Fruit fly (Drosophila melanogaster) whole organism, embryonic: ENCODE results near the gene Uro.

Source experiments
- Atf6 ChIP-seq: fragments of 200-800 bp; sonication (Bioruptor generic); IDR thresholded peaks from 2 replicates; pipeline ENCODE4 v1.3.6; 2022; ENCODE audit warnings: missing biosample characterization, missing genetic modification characterization
- CG10209 ChIP-seq: fragments of 200-800 bp; sonication (Bioruptor generic); optimal IDR thresholded peaks from 3 replicates; lab custom pipeline; 2017; ENCODE audit warnings: missing biosample characterization, mild to moderate bottlenecking, missing genetic modification characterization, missing genetic modification reagents
- CG10543 ChIP-seq: fragments of 200-800 bp; sonication (Bioruptor generic); optimal IDR thresholded peaks from 3 replicates; lab custom pipeline; 2017; ENCODE audit warnings: missing biosample characterization, mild to moderate bottlenecking, missing genetic modification characterization, moderate library complexity
- CG10979 ChIP-seq: fragments of 200-800 bp; sonication (Bioruptor generic); optimal IDR thresholded peaks from 2 replicates; lab custom pipeline; 2018; ENCODE audit warnings: missing biosample characterization, mild to moderate bottlenecking, missing genetic modification characterization, moderate library complexity
- CG11456 ChIP-seq: fragments of 200-800 bp; sonication (Bioruptor generic); IDR thresholded peaks from 3 replicates; pipeline ENCODE4 v1.3.6; 2022; ENCODE audit warnings: missing biosample characterization, missing genetic modification characterization
- CG12104 ChIP-seq: fragments of 200-800 bp; sonication (Bioruptor generic); optimal IDR thresholded peaks from 3 replicates; lab custom pipeline; 2016; ENCODE audit warnings: missing biosample characterization, missing genetic modification characterization
- CG12155 ChIP-seq: fragments of 200-800 bp; sonication (Bioruptor generic); optimal IDR thresholded peaks from 3 replicates; lab custom pipeline; 2016; ENCODE audit warnings: missing biosample characterization, missing genetic modification characterization
- CG13775 ChIP-seq: fragments of 200-800 bp; sonication (Bioruptor generic); optimal IDR thresholded peaks from 3 replicates; lab custom pipeline; 2017; ENCODE audit warnings: missing biosample characterization, mild to moderate bottlenecking, missing genetic modification characterization
- CG14441 ChIP-seq: fragments of 200-800 bp; sonication (Bioruptor generic); IDR thresholded peaks from 2 replicates; pipeline ENCODE4 v1.3.6; 2022; ENCODE audit warnings: missing biosample characterization, missing genetic modification characterization
- CG15269 ChIP-seq: fragments of 200-800 bp; sonication (Bioruptor generic); optimal IDR thresholded peaks from 2 replicates; lab custom pipeline; 2018; ENCODE audit warnings: missing biosample characterization, mild to moderate bottlenecking, missing genetic modification characterization, moderate library complexity
- CG16813 ChIP-seq: fragments of 200-800 bp; sonication (Bioruptor generic); IDR thresholded peaks from 3 replicates; pipeline ENCODE4 v1.3.6; 2022; ENCODE audit warnings: missing biosample characterization, missing genetic modification characterization; ENCODE audit not compliant: partially characterized antibody
- CG17359 ChIP-seq: fragments of 200-800 bp; sonication (Bioruptor generic); optimal IDR thresholded peaks from 3 replicates; lab custom pipeline; 2018; ENCODE audit warnings: missing biosample characterization, mild to moderate bottlenecking, missing genetic modification characterization, moderate library complexity
- CG17829 ChIP-seq: fragments of 200-800 bp; optimal IDR thresholded peaks from 2 replicates; lab custom pipeline; 2019; ENCODE audit warnings: missing biosample characterization, mild to moderate bottlenecking, missing genetic modification characterization, moderate library complexity
- CG18262 ChIP-seq: fragments of 200-800 bp; optimal IDR thresholded peaks from 3 replicates; lab custom pipeline; 2019; ENCODE audit warnings: missing biosample characterization, mild to moderate bottlenecking, missing genetic modification characterization, moderate library complexity
- CG3065 ChIP-seq: fragments of 200-800 bp; sonication (Bioruptor generic); optimal IDR thresholded peaks from 2 replicates; lab custom pipeline; 2016; ENCODE audit warnings: missing biosample characterization, missing genetic modification characterization
- CG6689 ChIP-seq: fragments of 200-800 bp; sonication (Bioruptor generic); IDR thresholded peaks from 2 replicates; pipeline ENCODE4 v1.3.6; 2022; ENCODE audit warnings: missing biosample characterization, missing genetic modification characterization
- CG7271 ChIP-seq: fragments of 200-800 bp; sonication (Bioruptor generic); optimal IDR thresholded peaks from 2 replicates; lab custom pipeline; 2018; ENCODE audit warnings: missing biosample characterization, mild to moderate bottlenecking, missing genetic modification characterization, moderate library complexity
- CG7745 ChIP-seq: fragments of 200-800 bp; sonication (Bioruptor generic); optimal IDR thresholded peaks from 2 replicates; lab custom pipeline; 2018; ENCODE audit warnings: missing biosample characterization, mild to moderate bottlenecking, missing genetic modification characterization, moderate library complexity
- CG7839 ChIP-seq: fragments of 200-800 bp; sonication (Bioruptor generic); optimal IDR thresholded peaks from 3 replicates; lab custom pipeline; 2018; ENCODE audit warnings: missing biosample characterization, mild to moderate bottlenecking, missing genetic modification characterization, moderate library complexity
- D ChIP-seq, 2 experiments: fragments of 200-800 bp in 1 of 2; fragments of >200 bp in 1 of 2; sonication (Bioruptor generic) in 1 of 2; optimal IDR thresholded peaks; 2 replicates in 1 of 2; 3 replicates in 1 of 2; lab custom pipeline; 2017; ENCODE audit warnings: mild to moderate bottlenecking in 1 of 2, missing biosample characterization in 1 of 2, missing genetic modification characterization in 1 of 2, missing genetic modification reagents in 1 of 2
- Deaf1 ChIP-seq: fragments of 200-800 bp; optimal IDR thresholded peaks from 3 replicates; lab custom pipeline; 2019; ENCODE audit warnings: missing biosample characterization, mild to moderate bottlenecking, missing genetic modification characterization, moderate library complexity
- Fer1 ChIP-seq: fragments of 200-800 bp; sonication (Bioruptor generic); optimal IDR thresholded peaks from 2 replicates; lab custom pipeline; 2017; ENCODE audit warnings: missing biosample characterization, mild to moderate bottlenecking, missing genetic modification characterization
- HHEX ChIP-seq: fragments of 200-800 bp; sonication (Bioruptor generic); optimal IDR thresholded peaks from 3 replicates; lab custom pipeline; 2017; ENCODE audit warnings: missing biosample characterization, mild to moderate bottlenecking, missing genetic modification characterization, missing genetic modification reagents
- HmgD ChIP-seq: fragments of 200-800 bp; sonication (Bioruptor generic); optimal IDR thresholded peaks from 3 replicates; lab custom pipeline; 2016; ENCODE audit warnings: missing biosample characterization, missing genetic modification characterization
- HmgZ ChIP-seq: fragments of 200-800 bp; sonication (Bioruptor generic); optimal IDR thresholded peaks from 2 replicates; lab custom pipeline; 2018; ENCODE audit warnings: missing biosample characterization, mild to moderate bottlenecking, missing genetic modification characterization
- Hr3 ChIP-seq: fragments of 200-800 bp; sonication (Bioruptor generic); optimal IDR thresholded peaks from 3 replicates; lab custom pipeline; 2016; ENCODE audit warnings: missing biosample characterization, missing genetic modification characterization
- Mad ChIP-seq: fragments of 200-800 bp; sonication (Bioruptor generic); optimal IDR thresholded peaks from 2 replicates; lab custom pipeline; 2016; ENCODE audit warnings: missing biosample characterization, missing genetic modification characterization
- Meics ChIP-seq: fragments of 200-800 bp; sonication (Bioruptor generic); optimal IDR thresholded peaks from 2 replicates; lab custom pipeline; 2017; ENCODE audit warnings: missing biosample characterization, mild to moderate bottlenecking, missing genetic modification characterization
- Sox100B ChIP-seq: fragments of 200-800 bp; sonication (Bioruptor generic); optimal IDR thresholded peaks from 3 replicates; lab custom pipeline; 2018; ENCODE audit warnings: missing biosample characterization, mild to moderate bottlenecking, missing genetic modification characterization
- Xrp1 ChIP-seq: fragments of 200-800 bp; sonication (Bioruptor generic); IDR thresholded peaks from 2 replicates; pipeline ENCODE4 v1.3.6; 2022; ENCODE audit warnings: missing biosample characterization, missing genetic modification characterization
- ap ChIP-seq: fragments of 200-800 bp; sonication (Bioruptor generic); IDR thresholded peaks from 2 replicates; pipeline ENCODE4 v1.3.6; 2022; ENCODE audit warnings: missing biosample characterization, missing genetic modification characterization
- bsh ChIP-seq, 2 experiments: fragments of 200-800 bp; sonication (Bioruptor generic); optimal IDR thresholded peaks; 2 replicates each; lab custom pipeline; 2017 to 2018; ENCODE audit warnings: mild to moderate bottlenecking in 2 of 2, missing biosample characterization in 2 of 2, missing genetic modification characterization in 2 of 2, moderate library complexity in 1 of 2
- chif ChIP-seq, 2 experiments: fragments of 200-800 bp; sonication (Bioruptor generic); optimal IDR thresholded peaks; 3 replicates each; lab custom pipeline; 2016; ENCODE audit warnings: missing biosample characterization in 2 of 2, missing genetic modification characterization in 2 of 2
- ci ChIP-seq: fragments of 200-800 bp; sonication (Bioruptor generic); IDR thresholded peaks from 3 replicates; pipeline ENCODE4 v1.3.6; 2022; ENCODE audit warnings: missing biosample characterization, missing genetic modification characterization
- crol ChIP-seq: fragments of 200-800 bp; sonication (Bioruptor generic); IDR thresholded peaks from 2 replicates; pipeline ENCODE4 v1.3.6; 2022; ENCODE audit warnings: missing biosample characterization, missing genetic modification characterization
- cwo ChIP-seq: fragments of 200-800 bp; sonication (Bioruptor generic); optimal IDR thresholded peaks from 3 replicates; lab custom pipeline; 2017; ENCODE audit warnings: missing biosample characterization, missing genetic modification characterization, mild to moderate bottlenecking, moderate library complexity, missing genetic modification reagents
- da ChIP-seq: fragments of 200-800 bp; sonication (Bioruptor generic); optimal IDR thresholded peaks from 2 replicates; lab custom pipeline; 2016; ENCODE audit warnings: missing biosample characterization, missing genetic modification characterization
- ewg ChIP-seq: fragments of 200-800 bp; sonication (Bioruptor generic); optimal IDR thresholded peaks from 3 replicates; lab custom pipeline; 2017; ENCODE audit warnings: mild to moderate bottlenecking, missing biosample characterization, missing genetic modification reagents, missing genetic modification characterization
- gcm ChIP-seq: fragments of 200-800 bp; sonication (Bioruptor generic); optimal IDR thresholded peaks from 2 replicates; lab custom pipeline; 2019; ENCODE audit warnings: missing biosample characterization, mild to moderate bottlenecking, missing genetic modification characterization, moderate library complexity
- lmd ChIP-seq: fragments of 200-800 bp; sonication (Bioruptor generic); IDR thresholded peaks from 2 replicates; pipeline ENCODE4 v1.3.6; 2022; ENCODE audit warnings: missing biosample characterization, missing genetic modification characterization
- nau ChIP-seq: fragments of 200-800 bp; sonication (Bioruptor generic); optimal IDR thresholded peaks from 3 replicates; lab custom pipeline; 2017; ENCODE audit warnings: missing biosample characterization, mild to moderate bottlenecking, missing genetic modification characterization, missing genetic modification reagents
- oc ChIP-seq: fragments of 200-800 bp; sonication (Bioruptor generic); optimal IDR thresholded peaks from 2 replicates; lab custom pipeline; 2018; ENCODE audit warnings: missing biosample characterization, mild to moderate bottlenecking, missing genetic modification characterization, moderate library complexity
- pros ChIP-seq: fragments of 200-800 bp; sonication (Bioruptor generic); optimal IDR thresholded peaks from 3 replicates; lab custom pipeline; 2019; ENCODE audit warnings: missing biosample characterization, mild to moderate bottlenecking, missing genetic modification characterization, moderate library complexity
- rib ChIP-seq: fragments of 200-800 bp; sonication (Bioruptor generic); IDR thresholded peaks from 2 replicates; pipeline ENCODE4 v1.3.6; 2022; ENCODE audit warnings: missing biosample characterization, missing genetic modification characterization
- row ChIP-seq: fragments of 200-800 bp; sonication (Bioruptor generic); IDR thresholded peaks from 3 replicates; pipeline ENCODE4 v1.3.6; 2022; ENCODE audit warnings: missing biosample characterization, missing genetic modification characterization
- sc ChIP-seq, 3 experiments: fragments of >200 bp in 2 of 3; fragments of 200-800 bp in 1 of 3; sonication (Bioruptor generic) in 1 of 3; optimal IDR thresholded peaks; 2 replicates in 2 of 3; 3 replicates in 1 of 3; lab custom pipeline; 2017; ENCODE audit warnings: mild to moderate bottlenecking in 1 of 3, missing biosample characterization in 1 of 3, missing genetic modification characterization in 1 of 3, missing genetic modification reagents in 1 of 3
- sna ChIP-seq: fragments of 200-800 bp; sonication (Bioruptor generic); IDR thresholded peaks from 2 replicates; pipeline ENCODE4 v1.3.6; 2022; ENCODE audit warnings: missing biosample characterization, missing genetic modification characterization; ENCODE audit not compliant: partially characterized antibody
- tio ChIP-seq: fragments of 200-800 bp; sonication (Bioruptor generic); optimal IDR thresholded peaks from 2 replicates; lab custom pipeline; 2017; ENCODE audit warnings: missing biosample characterization, missing genetic modification characterization, inconsistent platforms
- vnd ChIP-seq: fragments of 200-800 bp; sonication (Bioruptor generic); IDR thresholded peaks from 3 replicates; pipeline ENCODE4 v1.3.6; 2022; ENCODE audit warnings: missing biosample characterization, missing genetic modification characterization; ENCODE audit not compliant: partially characterized antibody

Gene Uro

dm6 chr2L:7828231-7828630 is 48.3 kb downstream of the Uro start (continued):
- no peak for TF ChIP-seq chif (GFP tag; optimal IDR thresholded peaks at IDR 0.05; lab: Kevin White, UChicago)
- TF ChIP-seq pros (GFP tag; lab: Kevin White, UChicago), result peak; percentile 9
- TF ChIP-seq CG14441 (GFP tag; lab: Robert Waterston, UW), result 0 out of 2 replicates have a peak, but pooled peaks have one; percentile 36
- TF ChIP-seq CG12155 (GFP tag; lab: Kevin White, UChicago), result no peak
- TF ChIP-seq sna (GFP tag; lab: Robert Waterston, UW), result no peak
- peak; percentile 8 for TF ChIP-seq CG18262 (tag; lab: Kevin White, UChicago)
- no peak for TF ChIP-seq CG7745 (tag; lab: Kevin White, UChicago)
- TF ChIP-seq Sox100B (GFP tag; lab: Kevin White, UChicago), result no peak
- TF ChIP-seq sc (optimal IDR thresholded peaks at IDR 0.05; lab: Kevin White, UChicago), result no peak
- no peak for TF ChIP-seq sc (GFP tag; optimal IDR thresholded peaks at IDR 0.05; lab: Kevin White, UChicago)
- peak; percentile 93 for TF ChIP-seq rib
- TF ChIP-seq Atf6, result no peak
- peak; percentile 79 for TF ChIP-seq HmgZ (tag; lab: Kevin White, UChicago)
- peak; percentile 73 for TF ChIP-seq ewg
- no peak for TF ChIP-seq Mad (GFP tag; lab: Kevin White, UChicago)
- TF ChIP-seq Hr3, result no peak
- TF ChIP-seq CG6689, result peak; percentile 13; the same call in 1 of the 2 replicates
- TF ChIP-seq Deaf1 (tag; lab: Kevin White, UChicago), result peak; percentile 55
- no peak for TF ChIP-seq row (GFP tag; lab: Robert Waterston, UW)
- TF ChIP-seq oc (tag; lab: Kevin White, UChicago), result peak; percentile 4
- TF ChIP-seq CG13775, result no peak
- no peak for TF ChIP-seq CG10979 (tag; lab: Kevin White, UChicago)
- peak; percentile 59 for TF ChIP-seq CG17829 (tag; lab: Kevin White, UChicago)
- TF ChIP-seq ci (GFP tag; lab: Robert Waterston, UW), result peak; percentile 75
- TF ChIP-seq HmgD, result peak; percentile 45
- no peak for TF ChIP-seq CG7839 (tag; lab: Kevin White, UChicago)
- TF ChIP-seq CG3065, result no peak
- TF ChIP-seq gcm (GFP tag; lab: Kevin White, UChicago), result no peak
- peak; percentile 7; the same call in 1 of the 3 replicates for TF ChIP-seq vnd (GFP tag; lab: Robert Waterston, UW)
- TF ChIP-seq da (GFP tag; lab: Kevin White, UChicago), result no peak
- no peak for TF ChIP-seq CG12104 (GFP tag; lab: Kevin White, UChicago)
- TF ChIP-seq CG10209 (GFP tag; lab: Kevin White, UChicago), result no peak
- TF ChIP-seq HHEX (GFP tag; lab: Kevin White, UChicago), result no peak
- no peak for TF ChIP-seq lmd (GFP tag; lab: Robert Waterston, UW)
- TF ChIP-seq bsh (GFP tag; optimal IDR thresholded peaks at IDR 0.05; lab: Kevin White, UChicago), result peak in 1 of 2 experiments; percentile 11
- TF ChIP-seq CG16813 (GFP tag; lab: Robert Waterston, UW), result peak; percentile 56; the same call in 1 of the 3 replicates
- no peak for TF ChIP-seq D (optimal IDR thresholded peaks at IDR 0.05; lab: Kevin White, UChicago)
- TF ChIP-seq D (GFP tag; optimal IDR thresholded peaks at IDR 0.05; lab: Kevin White, UChicago), result no peak
- peak; percentile 19 for TF ChIP-seq cwo (GFP tag; lab: Kevin White, UChicago)
- peak; percentile 65 for TF ChIP-seq CG10543
- no peak for TF ChIP-seq Fer1
- TF ChIP-seq Meics (GFP tag; lab: Kevin White, UChicago), result peak; percentile 11
- no peak for TF ChIP-seq ap (GFP tag; lab: Robert Waterston, UW)
- no peak for TF ChIP-seq CG7271 (tag; lab: Kevin White, UChicago)
- peak; percentile 64 for TF ChIP-seq crol
- TF ChIP-seq Xrp1 (GFP tag; lab: Robert Waterston, UW), result 0 out of 2 replicates have a peak, but pooled peaks have one; percentile 15
- TF ChIP-seq nau (GFP tag; lab: Kevin White, UChicago), result no peak
- no peak for TF ChIP-seq CG17359
- TF ChIP-seq CG11456, result no peak
- no peak for TF ChIP-seq CG15269 (tag; lab: Kevin White, UChicago)
- no peak for TF ChIP-seq tio (GFP tag; lab: Kevin White, UChicago)
